Fruit fly (Drosophila melanogaster): ENCODE results near the gene sNPF.

sNPF gene

dm6 chr2L:20082965-20083855 is 55.5 kb downstream of the sNPF start:
- TF ChIP-seq CG3032 (tag; optimal IDR thresholded peaks at IDR 0.05), result peak; percentile 26
- TF ChIP-seq spab (GFP tag; optimal IDR thresholded peaks at IDR 0.05), result peak; percentile 7
- no peak for TF ChIP-seq CG11294 (GFP tag; IDR thresholded peaks at IDR 0.05)
- TF ChIP-seq Smox (GFP tag; optimal IDR thresholded peaks at IDR 0.05), result peak; percentile 43
- no peak for TF ChIP-seq CG4318 (GFP tag; optimal IDR thresholded peaks at IDR 0.05)
- peak; percentile 42 for TF ChIP-seq lz (GFP tag; optimal IDR thresholded peaks at IDR 0.05)
- TF ChIP-seq esn (GFP tag; optimal IDR thresholded peaks at IDR 0.05), result peak; percentile 52
- TF ChIP-seq fd85E (GFP tag; optimal IDR thresholded peaks at IDR 0.05), result peak; percentile 35
- TF ChIP-seq CG6163 (GFP tag; IDR thresholded peaks at IDR 0.05), result peak; percentile 68
- no peak for TF ChIP-seq Ets21C (GFP tag; optimal IDR thresholded peaks at IDR 0.05)
- TF ChIP-seq eg (GFP tag; IDR thresholded peaks at IDR 0.05), result 0 out of 3 replicates have a peak, but pooled peaks have one; percentile 36
- no peak for TF ChIP-seq Eip75B (GFP tag; optimal IDR thresholded peaks at IDR 0.05)
- peak in 1 of 2 experiments; percentile 14 for TF ChIP-seq salr (GFP tag; optimal IDR thresholded peaks at IDR 0.05)
- no peak for TF ChIP-seq CG6854 (GFP tag; optimal IDR thresholded peaks at IDR 0.05)
- TF ChIP-seq cyc (GFP tag; optimal IDR thresholded peaks at IDR 0.05), result no peak
- TF ChIP-seq CG8632 (GFP tag; optimal IDR thresholded peaks at IDR 0.05), result peak; percentile 42
- TF ChIP-seq CG8319 (GFP tag; optimal IDR thresholded peaks at IDR 0.05), result peak; percentile 17
- peak; percentile 54 for TF ChIP-seq pdm3 (GFP tag; optimal IDR thresholded peaks at IDR 0.05)
- peak; percentile 45; the same call in 1 of the 2 replicates for TF ChIP-seq CG15336 (GFP tag; IDR thresholded peaks at IDR 0.05)
- peak; percentile 77 for TF ChIP-seq Eip78C (GFP tag)
- no peak for TF ChIP-seq fd59A (GFP tag; optimal IDR thresholded peaks at IDR 0.05)
- TF ChIP-seq CG31627 (GFP tag; optimal IDR thresholded peaks at IDR 0.05), result peak; percentile 40
- no peak for TF ChIP-seq CG3919 (GFP tag; optimal IDR thresholded peaks at IDR 0.05)
- TF ChIP-seq CG8119 (GFP tag; IDR thresholded peaks at IDR 0.05), result peak; percentile 46
- peak; percentile 89 for TF ChIP-seq vri (GFP tag; optimal IDR thresholded peaks at IDR 0.05)
- TF ChIP-seq CG6276 (GFP tag; optimal IDR thresholded peaks at IDR 0.05), result no peak
- TF ChIP-seq CG32006 (GFP tag; optimal IDR thresholded peaks at IDR 0.05), result peak; percentile 49
- TF ChIP-seq Lpt (GFP tag; optimal IDR thresholded peaks at IDR 0.05), result no peak
- TF ChIP-seq Gug (GFP tag; IDR thresholded peaks at IDR 0.05), result 0 out of 2 replicates have a peak, but pooled peaks have one; percentile 20
- TF ChIP-seq Hr38 (GFP tag; optimal IDR thresholded peaks at IDR 0.05), result no peak
- TF ChIP-seq svp (GFP tag), result peak; percentile 82
- TF ChIP-seq CG16779 (tag; optimal IDR thresholded peaks at IDR 0.05), result peak; percentile 1
- no peak for TF ChIP-seq CG7368 (GFP tag; optimal IDR thresholded peaks at IDR 0.05)
- no peak for TF ChIP-seq Blimp-1 (GFP tag; optimal IDR thresholded peaks at IDR 0.05)
- peak; percentile 2 for TF ChIP-seq Ets96B (tag; optimal IDR thresholded peaks at IDR 0.05)
- TF ChIP-seq CG11902 (GFP tag; optimal IDR thresholded peaks at IDR 0.05), result no peak
- peak; percentile 32 for TF ChIP-seq CG1621 (tag; optimal IDR thresholded peaks at IDR 0.05)
- TF ChIP-seq acj6 (GFP tag; optimal IDR thresholded peaks at IDR 0.05), result peak; percentile 58
- peak; percentile 37 for TF ChIP-seq CG10669 (GFP tag; optimal IDR thresholded peaks at IDR 0.05)
- TF ChIP-seq Hr4 (GFP tag; optimal IDR thresholded peaks at IDR 0.05), result peak; percentile 5
- peak; percentile 16 for TF ChIP-seq Met (GFP tag; optimal IDR thresholded peaks at IDR 0.05)
- TF ChIP-seq achi (GFP tag; optimal IDR thresholded peaks at IDR 0.05), result peak; percentile 8
- peak; percentile 62 for TF ChIP-seq Hr39 (GFP tag; optimal IDR thresholded peaks at IDR 0.05)
- peak; percentile 24 for TF ChIP-seq fkh (GFP tag; optimal IDR thresholded peaks at IDR 0.05)
- TF ChIP-seq CG6808 (GFP tag; optimal IDR thresholded peaks at IDR 0.05), result peak; percentile 12
- peak; percentile 58 for TF ChIP-seq Sox102F (GFP tag; optimal IDR thresholded peaks at IDR 0.05)
- TF ChIP-seq net (GFP tag; optimal IDR thresholded peaks at IDR 0.05), result peak; percentile 20
- TF ChIP-seq CG34406 (GFP tag; optimal IDR thresholded peaks at IDR 0.05), result peak; percentile 35
- no peak for TF ChIP-seq CG10631 (GFP tag; optimal IDR thresholded peaks at IDR 0.05)
- TF ChIP-seq Sox14 (GFP tag; optimal IDR thresholded peaks at IDR 0.05), result peak; percentile 23
- no peak for TF ChIP-seq dac (GFP tag; optimal IDR thresholded peaks at IDR 0.05)
